Fruit fly (Drosophila melanogaster): ENCODE results near the gene peb.

dm6 chrX:4604107-4604506 is 13.3 kb upstream of the peb start:
- TF ChIP-seq CG31627 (GFP tag; optimal IDR thresholded peaks at IDR 0.05) = no peak
- no peak for TF ChIP-seq CG3919 (GFP tag; optimal IDR thresholded peaks at IDR 0.05)
- TF ChIP-seq Eip78C (GFP tag) = peak; percentile 58
- no peak for TF ChIP-seq Hr4 (GFP tag; optimal IDR thresholded peaks at IDR 0.05)
- TF ChIP-seq CG16779 (tag; optimal IDR thresholded peaks at IDR 0.05) = no peak
- TF ChIP-seq salr (GFP tag; optimal IDR thresholded peaks at IDR 0.05) = no peak
- TF ChIP-seq Hr38 (GFP tag; optimal IDR thresholded peaks at IDR 0.05) = no peak
- TF ChIP-seq pdm3 (GFP tag; optimal IDR thresholded peaks at IDR 0.05) = no peak

Data from whole organism, prepupa.